Worm (Caenorhabditis elegans): ENCODE results near the gene C01G10.14.

- no peak for TF ChIP-seq ceh-40 (GFP tag; IDR thresholded peaks at IDR 0.05)
- no peak for TF ChIP-seq xnd-1 (tag; optimal IDR thresholded peaks at IDR 0.05)
- no peak for TF ChIP-seq nfya-1 (tag; optimal IDR thresholded peaks at IDR 0.05; ENCODE audit: borderline replicate concordance, insufficient read depth)
- no peak for TF ChIP-seq him-1 (tag; optimal IDR thresholded peaks at IDR 0.05)
- no peak for TF ChIP-seq F22D6.2 (tag; optimal IDR thresholded peaks at IDR 0.05)
- TF ChIP-seq D2030.7 (GFP tag; IDR thresholded peaks at IDR 0.05): peak; percentile 45
- TF ChIP-seq nhr-90 (tag; optimal IDR thresholded peaks at IDR 0.05): peak; percentile 6
- TF ChIP-seq lin-54 (GFP tag; optimal IDR thresholded peaks at IDR 0.05): peak; percentile 27
- no peak for TF ChIP-seq bed-1 (GFP tag; IDR thresholded peaks at IDR 0.05)
Observed at ce11 chrV:15083659-15084058, 22.1 kb downstream of the C01G10.14 start.
